Worm (Caenorhabditis elegans) whole organism, L3 larva: ENCODE results near the gene ttll-4.

ENCODE experiments used
- ceh-82 ChIP-seq: fragments of 150-350 bp; optimal IDR thresholded peaks from 2 replicates; lab custom pipeline; 2014; ENCODE audit warnings: missing biosample characterization, missing genetic modification characterization
- daf-12 ChIP-seq: fragments of 150-350 bp; optimal IDR thresholded peaks from 2 replicates; lab custom pipeline; 2014; ENCODE audit warnings: missing biosample characterization, missing genetic modification reagents, missing genetic modification characterization

- TF ChIP-seq daf-12 (tag; lab: Kevin White, UChicago) (no peak), ceh-82 (tag; lab: Kevin White, UChicago) (no peak)
These were observed 10.5 kb downstream of the ttll-4 start for ce11 chrIII:10134517-10134916.
